Worm (Caenorhabditis elegans): ENCODE results near the gene K12D12.5.

DNA sequence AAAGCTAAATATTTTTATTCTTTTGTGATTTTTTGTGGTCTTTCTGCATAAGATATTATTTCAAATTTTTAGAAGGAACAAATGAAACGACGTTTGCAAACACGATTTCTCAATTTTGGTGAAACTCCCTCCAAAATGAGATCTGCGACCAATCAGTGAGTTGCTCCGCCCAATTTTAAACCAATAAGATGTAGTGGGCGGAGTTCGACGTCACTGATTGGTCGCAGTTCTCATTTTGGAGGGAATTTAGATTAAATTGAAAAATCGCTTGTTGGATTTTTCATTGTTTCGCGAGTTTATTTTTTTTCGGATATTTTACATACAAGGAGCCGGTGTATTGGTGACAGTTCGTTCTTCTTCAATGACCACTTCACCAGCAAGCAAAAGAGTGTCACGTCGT lies 49.7 kb downstream of the K12D12.5 start:
- no peak for TF ChIP-seq mab-5 (tag; optimal IDR thresholded peaks at IDR 0.05)
- no peak for TF ChIP-seq nhr-12 (tag; optimal IDR thresholded peaks at IDR 0.05)
- TF ChIP-seq ceh-82 (tag; optimal IDR thresholded peaks at IDR 0.05) = no peak
- no peak for TF ChIP-seq unc-55 (GFP tag; optimal IDR thresholded peaks at IDR 0.05)
- TF ChIP-seq ama-1 (optimal IDR thresholded peaks at IDR 0.05) = no peak
- TF ChIP-seq lsy-2 (tag; optimal IDR thresholded peaks at IDR 0.05) = no peak
- TF ChIP-seq sma-9 (GFP tag; optimal IDR thresholded peaks at IDR 0.05) = no peak
- TF ChIP-seq sma-9 (tag; optimal IDR thresholded peaks at IDR 0.05) = no peak
